Fruit fly (Drosophila melanogaster) whole organism, embryonic: ENCODE measurements around the gene Wdr33.

Experiments used
- Atf-2 ChIP-seq: fragments of 200-800 bp; sonication (Bioruptor generic); optimal IDR thresholded peaks from 2 replicates; lab custom pipeline; 2016; ENCODE audit warnings: missing biosample characterization, missing genetic modification characterization
- CG10209 ChIP-seq: fragments of 200-800 bp; sonication (Bioruptor generic); optimal IDR thresholded peaks from 3 replicates; lab custom pipeline; 2017; ENCODE audit warnings: missing biosample characterization, mild to moderate bottlenecking, missing genetic modification characterization, missing genetic modification reagents
- CG10654 ChIP-seq: fragments of 200-800 bp; sonication (Bioruptor generic); optimal IDR thresholded peaks from 2 replicates; lab custom pipeline; 2016; ENCODE audit warnings: missing biosample characterization, missing genetic modification characterization
- CG11398 ChIP-seq: fragments of 200-800 bp; sonication (Bioruptor generic); optimal IDR thresholded peaks from 2 replicates; lab custom pipeline; 2016; ENCODE audit warnings: missing biosample characterization, missing genetic modification characterization
- CG12155 ChIP-seq: fragments of 200-800 bp; sonication (Bioruptor generic); optimal IDR thresholded peaks from 3 replicates; lab custom pipeline; 2016; ENCODE audit warnings: missing biosample characterization, missing genetic modification characterization
- CG12219 ChIP-seq: fragments of 200-800 bp; sonication (Bioruptor generic); optimal IDR thresholded peaks from 3 replicates; lab custom pipeline; 2018; ENCODE audit warnings: missing biosample characterization, mild to moderate bottlenecking, missing genetic modification characterization
- CG1233 ChIP-seq: fragments of 200-800 bp; sonication (Bioruptor generic); optimal IDR thresholded peaks from 4 replicates; lab custom pipeline; 2018; ENCODE audit warnings: missing biosample characterization, mild to moderate bottlenecking, missing genetic modification characterization
- CG12659 ChIP-seq: fragments of 200-800 bp; sonication (Bioruptor generic); optimal IDR thresholded peaks from 3 replicates; lab custom pipeline; 2017; ENCODE audit warnings: mild to moderate bottlenecking, missing biosample characterization, missing genetic modification reagents, missing genetic modification characterization
- CG12769 ChIP-seq: fragments of 200-800 bp; sonication (Bioruptor generic); optimal IDR thresholded peaks from 2 replicates; lab custom pipeline; 2019; ENCODE audit warnings: missing biosample characterization, mild to moderate bottlenecking, missing genetic modification characterization, moderate library complexity
- CG14965 ChIP-seq: fragments of 200-800 bp; sonication (Bioruptor generic); optimal IDR thresholded peaks from 2 replicates; lab custom pipeline; 2016; ENCODE audit warnings: missing biosample characterization, missing genetic modification characterization, borderline replicate concordance
- CG1529 ChIP-seq: fragments of 200-800 bp; sonication (Bioruptor generic); optimal IDR thresholded peaks from 3 replicates; lab custom pipeline; 2018; ENCODE audit warnings: missing biosample characterization, missing genetic modification characterization
- CG1602 ChIP-seq: fragments of 200-800 bp; sonication (Bioruptor generic); optimal IDR thresholded peaks from 3 replicates; lab custom pipeline; 2016; ENCODE audit warnings: missing biosample characterization, missing genetic modification characterization
- CG16863 ChIP-seq: fragments of 200-800 bp; sonication (Bioruptor generic); optimal IDR thresholded peaks from 3 replicates; lab custom pipeline; 2016; ENCODE audit warnings: missing biosample characterization, missing genetic modification characterization
- CG17612 ChIP-seq: fragments of 200-800 bp; sonication (Bioruptor generic); IDR thresholded peaks from 2 replicates; pipeline ENCODE4 v1.3.6; 2022; ENCODE audit warnings: missing biosample characterization, missing genetic modification characterization
- CG2199 ChIP-seq: fragments of 200-800 bp; sonication (Bioruptor generic); IDR thresholded peaks from 3 replicates; pipeline ENCODE4 v1.3.6; 2022; ENCODE audit warnings: missing biosample characterization, missing genetic modification characterization
- CG2712 ChIP-seq: fragments of 200-800 bp; optimal IDR thresholded peaks from 3 replicates; lab custom pipeline; 2019; ENCODE audit warnings: missing biosample characterization, mild to moderate bottlenecking, missing genetic modification characterization, moderate library complexity
- CG4328 ChIP-seq: fragments of 200-800 bp; sonication (Bioruptor generic); optimal IDR thresholded peaks from 3 replicates; lab custom pipeline; 2017; ENCODE audit warnings: missing biosample characterization, missing genetic modification reagents, missing genetic modification characterization
- CG4617 ChIP-seq: fragments of 200-800 bp; sonication (Bioruptor generic); optimal IDR thresholded peaks from 3 replicates; lab custom pipeline; 2016; ENCODE audit warnings: missing biosample characterization, missing genetic modification characterization, borderline replicate concordance
- CG8290 ChIP-seq, 3 experiments: fragments of 200-800 bp; sonication (Bioruptor generic); optimal IDR thresholded peaks; 2 replicates each; lab custom pipeline; 2016 to 2019; ENCODE audit warnings: missing biosample characterization in 3 of 3, missing genetic modification characterization in 3 of 3, mild to moderate bottlenecking in 2 of 3, moderate library complexity in 1 of 3
- CG8359 ChIP-seq: fragments of 200-800 bp; sonication (Bioruptor generic); optimal IDR thresholded peaks from 2 replicates; lab custom pipeline; 2017; ENCODE audit warnings: missing biosample characterization, mild to moderate bottlenecking, missing genetic modification characterization, borderline replicate concordance
- CG9876 ChIP-seq: fragments of 200-800 bp; sonication (Bioruptor generic); optimal IDR thresholded peaks from 2 replicates; lab custom pipeline; 2016; ENCODE audit warnings: missing biosample characterization, missing genetic modification characterization
- Dek ChIP-seq: fragments of 200-800 bp; sonication (Bioruptor generic); optimal IDR thresholded peaks from 3 replicates; lab custom pipeline; 2019; ENCODE audit warnings: missing biosample characterization, mild to moderate bottlenecking, missing genetic modification characterization, moderate library complexity
- Dip3 ChIP-seq: fragments of 200-800 bp; sonication (Bioruptor generic); optimal IDR thresholded peaks from 3 replicates; lab custom pipeline; 2016; ENCODE audit warnings: missing biosample characterization, missing genetic modification characterization
- Ets65A ChIP-seq: fragments of 200-800 bp; sonication (Bioruptor generic); peaks from one replicate; lab custom pipeline; 2016; ENCODE audit warnings: missing biosample characterization, missing genetic modification characterization
- Fer2 ChIP-seq: fragments of 200-800 bp; sonication (Bioruptor generic); optimal IDR thresholded peaks from 2 replicates; lab custom pipeline; 2018; ENCODE audit warnings: missing biosample characterization, mild to moderate bottlenecking, missing genetic modification characterization, moderate library complexity
- HHEX ChIP-seq: fragments of 200-800 bp; sonication (Bioruptor generic); optimal IDR thresholded peaks from 3 replicates; lab custom pipeline; 2017; ENCODE audit warnings: missing biosample characterization, mild to moderate bottlenecking, missing genetic modification characterization, missing genetic modification reagents
- Hey ChIP-seq: fragments of 200-800 bp; sonication (Bioruptor generic); optimal IDR thresholded peaks from 3 replicates; lab custom pipeline; 2018; ENCODE audit warnings: missing biosample characterization, mild to moderate bottlenecking, missing genetic modification characterization
- Jarid2 ChIP-seq: fragments of 200-800 bp; sonication (Bioruptor generic); optimal IDR thresholded peaks from 3 replicates; lab custom pipeline; 2017; ENCODE audit warnings: mild to moderate bottlenecking, missing biosample characterization, missing genetic modification reagents, missing genetic modification characterization
- Mrtf ChIP-seq: fragments of 200-800 bp; sonication (Bioruptor generic); IDR thresholded peaks from 3 replicates; pipeline ENCODE4 v1.3.6; 2022; ENCODE audit warnings: missing biosample characterization, missing genetic modification characterization
- NC2β ChIP-seq: fragments of 200-800 bp; sonication (Bioruptor generic); optimal IDR thresholded peaks from 2 replicates; lab custom pipeline; 2016; ENCODE audit warnings: missing biosample characterization, missing genetic modification characterization
- NfI ChIP-seq: fragments of 200-800 bp; sonication (Bioruptor generic); optimal IDR thresholded peaks from 3 replicates; lab custom pipeline; 2018; ENCODE audit warnings: missing biosample characterization, mild to moderate bottlenecking, missing genetic modification characterization, moderate library complexity
- Pdp1 ChIP-seq, 2 experiments: fragments of 200-800 bp; sonication (Bioruptor generic); optimal IDR thresholded peaks; 3 replicates each; lab custom pipeline; 2016; ENCODE audit warnings: missing biosample characterization in 2 of 2, missing genetic modification characterization in 2 of 2, mild to moderate bottlenecking in 1 of 2, moderate library complexity in 1 of 2
- Poxn ChIP-seq: fragments of 200-800 bp; sonication (Bioruptor generic); IDR thresholded peaks from 2 replicates; pipeline ENCODE4 v1.3.6; 2022; ENCODE audit warnings: missing biosample characterization, missing genetic modification characterization
- ap ChIP-seq: fragments of 200-800 bp; sonication (Bioruptor generic); IDR thresholded peaks from 2 replicates; pipeline ENCODE4 v1.3.6; 2022; ENCODE audit warnings: missing biosample characterization, missing genetic modification characterization
- chinmo ChIP-seq: fragments of 200-800 bp; sonication (Bioruptor generic); IDR thresholded peaks from 4 replicates; pipeline ENCODE4 v1.3.6; 2022; ENCODE audit warnings: missing biosample characterization, missing genetic modification characterization; ENCODE audit not compliant: partially characterized antibody
- fd64A ChIP-seq: fragments of 200-800 bp; sonication (Bioruptor generic); optimal IDR thresholded peaks from 3 replicates; lab custom pipeline; 2018; ENCODE audit warnings: missing biosample characterization, mild to moderate bottlenecking, missing genetic modification characterization
- fu2 ChIP-seq: fragments of 200-800 bp; sonication (Bioruptor generic); optimal IDR thresholded peaks from 2 replicates; lab custom pipeline; 2016; ENCODE audit warnings: missing biosample characterization, missing genetic modification characterization
- insv ChIP-seq, 2 experiments: fragments of 200-800 bp; sonication (Bioruptor generic); optimal IDR thresholded peaks; 3 replicates each; lab custom pipeline; 2016 to 2018; ENCODE audit warnings: missing biosample characterization in 2 of 2, missing genetic modification characterization in 2 of 2
- klu ChIP-seq: fragments of 200-800 bp; sonication (Bioruptor generic); IDR thresholded peaks from 2 replicates; pipeline ENCODE4 v1.3.6; 2022; ENCODE audit warnings: missing biosample characterization, missing genetic modification characterization
- kni ChIP-seq: fragments of 200-800 bp; sonication (Bioruptor generic); optimal IDR thresholded peaks from 3 replicates; lab custom pipeline; 2017; ENCODE audit warnings: mild to moderate bottlenecking, missing biosample characterization, missing genetic modification reagents, missing genetic modification characterization
- pb ChIP-seq: fragments of 200-800 bp; sonication (Bioruptor generic); optimal IDR thresholded peaks from 3 replicates; lab custom pipeline; 2016; ENCODE audit warnings: missing biosample characterization, missing genetic modification characterization
- phol ChIP-seq: fragments of 200-800 bp; sonication (Bioruptor generic); optimal IDR thresholded peaks from 3 replicates; lab custom pipeline; 2018; ENCODE audit warnings: missing biosample characterization, mild to moderate bottlenecking, missing genetic modification characterization, moderate library complexity
- psq ChIP-seq: fragments of 200-800 bp; sonication (Bioruptor generic); optimal IDR thresholded peaks from 2 replicates; lab custom pipeline; 2017; ENCODE audit warnings: missing biosample characterization, missing genetic modification characterization
- repo ChIP-seq: fragments of 200-800 bp; sonication (Bioruptor generic); optimal IDR thresholded peaks from 2 replicates; lab custom pipeline; 2016; ENCODE audit warnings: missing biosample characterization, missing genetic modification characterization
- sens ChIP-seq: fragments of 200-800 bp; sonication (Bioruptor generic); peaks from one replicate; lab custom pipeline; 2016; ENCODE audit warnings: missing biosample characterization, missing genetic modification characterization
- seq ChIP-seq: fragments of 200-800 bp; sonication (Bioruptor generic); IDR thresholded peaks from 2 replicates; pipeline ENCODE4 v1.3.6; 2022; ENCODE audit warnings: missing biosample characterization, missing genetic modification characterization
- slp2 ChIP-seq: fragments of 200-800 bp; sonication (Bioruptor generic); optimal IDR thresholded peaks from 2 replicates; lab custom pipeline; 2016; ENCODE audit warnings: missing biosample characterization, missing genetic modification characterization
- tin ChIP-seq: fragments of 200-800 bp; sonication (Bioruptor generic); optimal IDR thresholded peaks from 3 replicates; lab custom pipeline; 2016; ENCODE audit warnings: missing biosample characterization, missing genetic modification characterization
- wek ChIP-seq: fragments of 200-800 bp; sonication (Bioruptor generic); optimal IDR thresholded peaks from 3 replicates; lab custom pipeline; 2018; ENCODE audit warnings: missing biosample characterization, mild to moderate bottlenecking, missing genetic modification characterization, moderate library complexity

Wdr33 gene

DNA sequence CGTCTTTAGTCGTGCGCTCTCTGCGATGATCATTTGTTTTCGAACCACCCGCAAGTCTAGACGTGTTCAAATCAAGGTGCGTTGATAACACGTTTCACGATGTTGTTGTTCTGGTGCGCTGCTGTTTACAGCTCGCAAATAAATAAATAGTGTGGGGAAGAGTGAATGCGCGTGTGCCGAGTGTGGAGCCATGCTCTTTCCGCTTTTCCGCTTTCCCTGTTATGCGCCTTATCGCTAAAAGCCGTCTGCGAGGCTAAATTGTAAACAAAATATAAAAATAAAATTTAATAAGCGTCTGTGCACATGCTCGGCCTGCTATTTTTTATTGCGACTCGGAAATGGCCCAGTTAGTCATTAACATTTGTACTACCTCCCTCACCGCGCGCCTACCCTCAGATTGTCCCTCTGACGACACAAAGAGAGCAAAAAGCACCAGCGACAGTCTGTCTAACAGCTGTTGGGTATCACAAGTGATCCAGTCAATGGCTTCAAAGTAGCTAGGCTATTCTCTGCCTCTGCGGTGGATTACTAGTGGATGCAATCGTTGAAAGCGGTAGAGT, 12.3 kb downstream of the Wdr33 start (continued):
- TF ChIP-seq Fer2 (tag; lab: Kevin White, UChicago) (peak; percentile 56), NfI (peak; percentile 68), HHEX (GFP tag; lab: Kevin White, UChicago) (peak; percentile 89), CG8359 (GFP tag; lab: Kevin White, UChicago) (peak; percentile 72), CG4328 (GFP tag; lab: Kevin White, UChicago) (peak; percentile 90), CG2712 (tag; lab: Kevin White, UChicago) (peak; percentile 66), fd64A (peak; percentile 96), pb (GFP tag; lab: Kevin White, UChicago) (peak; percentile 4), Dek (tag; lab: Kevin White, UChicago) (peak; percentile 57), Ets65A (peak; percentile 79), NC2β (GFP tag; lab: Kevin White, UChicago) (peak; percentile 76), Jarid2 (GFP tag; lab: Kevin White, UChicago) (peak; percentile 65), CG12659 (GFP tag; lab: Kevin White, UChicago) (peak; percentile 84), CG1233 (GFP tag; lab: Kevin White, UChicago) (peak; percentile 89), CG10654 (GFP tag; lab: Kevin White, UChicago) (peak; percentile 41), Dip3 (GFP tag; lab: Kevin White, UChicago) (no peak), Poxn (GFP tag; lab: Robert Waterston, UW) (no peak), klu (GFP tag; lab: Robert Waterston, UW) (no peak), CG12219 (GFP tag; lab: Kevin White, UChicago) (peak; percentile 77), chinmo (GFP tag; lab: Robert Waterston, UW) (peak; percentile 96), Mrtf (GFP tag; lab: Robert Waterston, UW) (no peak), CG9876 (GFP tag; lab: Kevin White, UChicago) (peak; percentile 45), sens (GFP tag; lab: Kevin White, UChicago) (peak; percentile 95), CG17612 (GFP tag; lab: Robert Waterston, UW) (no peak), ap (GFP tag; lab: Robert Waterston, UW) (peak; percentile 9; the same call in 1 of the 2 replicates), CG2199 (peak; percentile 74; the same call in 2 of the 3 replicates), insv (GFP tag; optimal IDR thresholded peaks at IDR 0.05; lab: Kevin White, UChicago) (peak; percentile 2 to 70), slp2 (GFP tag; lab: Kevin White, UChicago) (peak; percentile 22), tin (GFP tag; lab: Kevin White, UChicago) (peak; percentile 34), CG11398 (GFP tag; lab: Kevin White, UChicago) (peak; percentile 86), phol (no peak), seq (GFP tag; lab: Robert Waterston, UW) (peak; percentile 48; the same call in 1 of the 2 replicates), CG4617 (peak; percentile 25), CG1602 (GFP tag; lab: Kevin White, UChicago) (peak; percentile 27), Pdp1 (GFP tag; optimal IDR thresholded peaks at IDR 0.05; lab: Kevin White, UChicago) (peak; percentile 30 to 83), fu2 (GFP tag; lab: Kevin White, UChicago) (peak; percentile 38), Atf-2 (GFP tag; lab: Kevin White, UChicago) (peak; percentile 33), repo (GFP tag; lab: Kevin White, UChicago) (peak; percentile 78), CG1529 (GFP tag; lab: Kevin White, UChicago) (peak; percentile 87), CG16863 (GFP tag; lab: Kevin White, UChicago) (peak; percentile 67), CG14965 (peak; percentile 14), kni (GFP tag; lab: Kevin White, UChicago) (peak; percentile 97), Hey (tag; lab: Kevin White, UChicago) (peak; percentile 85), psq (GFP tag; lab: Kevin White, UChicago) (peak; percentile 36), CG12155 (no peak), CG12769 (no peak), wek (GFP tag; lab: Kevin White, UChicago) (peak; percentile 96), CG10209 (GFP tag; lab: Kevin White, UChicago) (peak; percentile 78), CG8290 (GFP tag; optimal IDR thresholded peaks at IDR 0.05; lab: Kevin White, UChicago) (peak; percentile 74), CG8290 (tag; optimal IDR thresholded peaks at IDR 0.05; lab: Kevin White, UChicago) (peak; percentile 87 to 92)
